Fruit fly (Drosophila melanogaster): ENCODE data around the gene CG16734.

CG16734 gene

dm6 chr3R:9233763-9234162 lies 21.1 kb upstream of the CG16734 start:
- TF ChIP-seq D1 (tag; optimal IDR thresholded peaks at IDR 0.05) (no peak), fd96Ca (GFP tag; IDR thresholded peaks at IDR 0.05) (no peak), CG9948 (tag; optimal IDR thresholded peaks at IDR 0.05) (no peak), gl (tag; optimal IDR thresholded peaks at IDR 0.05) (no peak), Snoo (tag; optimal IDR thresholded peaks at IDR 0.05) (no peak), rn (GFP tag; IDR thresholded peaks at IDR 0.05) (no peak), CG12605 (GFP tag; IDR thresholded peaks at IDR 0.05) (no peak), CG10348 (GFP tag; IDR thresholded peaks at IDR 0.05) (no peak), CG34367 (tag; optimal IDR thresholded peaks at IDR 0.05) (no peak), Ets98B (GFP tag; IDR thresholded peaks at IDR 0.05) (no peak), CG13204 (GFP tag; optimal IDR thresholded peaks at IDR 0.05) (no peak), EcR (GFP tag; optimal IDR thresholded peaks at IDR 0.05) (no peak)

- TF ChIP-seq EcR (GFP tag; optimal IDR thresholded peaks at IDR 0.05) = no peak
- TF ChIP-seq Pif1B (GFP tag; optimal IDR thresholded peaks at IDR 0.05) = peak; percentile 0
Observed at dm6 chr3R:9234756-9235255, 20.0 kb upstream of the CG16734 start.

- no peak for TF ChIP-seq Snoo (tag; optimal IDR thresholded peaks at IDR 0.05)
- TF ChIP-seq D1 (tag; optimal IDR thresholded peaks at IDR 0.05) = no peak
- TF ChIP-seq CG10348 (GFP tag; IDR thresholded peaks at IDR 0.05) = no peak
- peak; percentile 15 for TF ChIP-seq CG13204 (GFP tag; optimal IDR thresholded peaks at IDR 0.05)
- TF ChIP-seq CG32121 (GFP tag; IDR thresholded peaks at IDR 0.05) = no peak
- TF ChIP-seq CG34367 (tag; optimal IDR thresholded peaks at IDR 0.05) = peak; percentile 3
- TF ChIP-seq CG15710 (tag; optimal IDR thresholded peaks at IDR 0.05) = no peak
- no peak for TF ChIP-seq rn (GFP tag; IDR thresholded peaks at IDR 0.05)
- TF ChIP-seq Ets98B (GFP tag; IDR thresholded peaks at IDR 0.05) = 0 out of 2 replicates have a peak, but pooled peaks have one; percentile 8
Observed at dm6 chr3R:9236070-9236492, 18.8 kb upstream of the CG16734 start.

dm6 chr3R:9236883-9237267 lies 18.0 kb upstream of the CG16734 start:
- no peak for TF ChIP-seq CG32121 (GFP tag; IDR thresholded peaks at IDR 0.05)
- peak; percentile 26 for TF ChIP-seq Snoo (tag; optimal IDR thresholded peaks at IDR 0.05)
- peak; percentile 39 for TF ChIP-seq Pif1A (GFP tag; optimal IDR thresholded peaks at IDR 0.05)
- TF ChIP-seq EcR (GFP tag; optimal IDR thresholded peaks at IDR 0.05) = peak; percentile 49
- no peak for TF ChIP-seq CG34367 (tag; optimal IDR thresholded peaks at IDR 0.05)
- TF ChIP-seq Pif1B (GFP tag; optimal IDR thresholded peaks at IDR 0.05) = peak; percentile 29
- peak; percentile 72 for TF ChIP-seq CG4496 (GFP tag; IDR thresholded peaks at IDR 0.05)
- peak; percentile 41 for TF ChIP-seq CG12605 (GFP tag; IDR thresholded peaks at IDR 0.05)
- peak; percentile 24; the same call in 1 of the 3 replicates for TF ChIP-seq fd96Ca (GFP tag; IDR thresholded peaks at IDR 0.05)
- no peak for TF ChIP-seq CG14655 (GFP tag; optimal IDR thresholded peaks at IDR 0.05)
- no peak for TF ChIP-seq CG8301 (tag; optimal IDR thresholded peaks at IDR 0.05)
- TF ChIP-seq Ets98B (GFP tag; IDR thresholded peaks at IDR 0.05) = peak; percentile 43; the same call in 1 of the 2 replicates
- TF ChIP-seq rn (GFP tag; IDR thresholded peaks at IDR 0.05) = no peak

- TF ChIP-seq Snoo (tag; optimal IDR thresholded peaks at IDR 0.05) (no peak), Pif1A (GFP tag; optimal IDR thresholded peaks at IDR 0.05) (peak; percentile 38), Ets98B (GFP tag; IDR thresholded peaks at IDR 0.05) (no peak; the same call in 1 of the 2 replicates), CG15710 (tag; optimal IDR thresholded peaks at IDR 0.05) (peak; percentile 11), CG14655 (GFP tag; optimal IDR thresholded peaks at IDR 0.05) (peak; percentile 44), EcR (GFP tag; optimal IDR thresholded peaks at IDR 0.05) (peak; percentile 2), D1 (tag; optimal IDR thresholded peaks at IDR 0.05) (peak; percentile 56), gl (tag; optimal IDR thresholded peaks at IDR 0.05) (peak; percentile 59), rn (GFP tag; IDR thresholded peaks at IDR 0.05) (no peak), CG8159 (tag; optimal IDR thresholded peaks at IDR 0.05) (peak; percentile 37), CG8301 (tag; optimal IDR thresholded peaks at IDR 0.05) (peak; percentile 26), CG32121 (GFP tag; IDR thresholded peaks at IDR 0.05) (peak; percentile 28; the same call in 1 of the 2 replicates), CG13204 (GFP tag; optimal IDR thresholded peaks at IDR 0.05) (peak; percentile 52), CG34367 (tag; optimal IDR thresholded peaks at IDR 0.05) (peak; percentile 12), CG17806 (tag; optimal IDR thresholded peaks at IDR 0.05) (no peak), Pif1B (GFP tag; optimal IDR thresholded peaks at IDR 0.05) (peak; percentile 21), CG9948 (tag; optimal IDR thresholded peaks at IDR 0.05) (peak; percentile 29), CG12605 (GFP tag; IDR thresholded peaks at IDR 0.05) (peak; percentile 27; the same call in 1 of the 2 replicates)
Observed at dm6 chr3R:9237268-9238091, 17.4 kb upstream of the CG16734 start, which contains the start of gene pum. TSS of gene pum (minus strand) at chr3R:9237682.

dm6 chr3R:9239941-9240400 lies 14.9 kb upstream of the CG16734 start:
- TF ChIP-seq CG8159 (tag; optimal IDR thresholded peaks at IDR 0.05) = no peak
- no peak for TF ChIP-seq rn (GFP tag; IDR thresholded peaks at IDR 0.05)
- TF ChIP-seq CG10348 (GFP tag; IDR thresholded peaks at IDR 0.05) = no peak
- TF ChIP-seq CG32121 (GFP tag; IDR thresholded peaks at IDR 0.05) = no peak
- TF ChIP-seq fd96Ca (GFP tag; IDR thresholded peaks at IDR 0.05) = no peak
- peak; percentile 35 for TF ChIP-seq EcR (GFP tag; optimal IDR thresholded peaks at IDR 0.05)
- TF ChIP-seq CG34367 (tag; optimal IDR thresholded peaks at IDR 0.05) = no peak
- TF ChIP-seq D1 (tag; optimal IDR thresholded peaks at IDR 0.05) = peak; percentile 100

Data from whole organism, pupa.